Worm (Caenorhabditis elegans): ENCODE measurements around the gene pho-13.
A peak's percentile ranks its signal among the peaks of the same experiment; 100 is the strongest.

pho-13 gene

ce11 chrII:8789828-8790558 lies 16.8 kb downstream of the pho-13 start, which contains the start of gene F07H5.13 (continued):
- no peak for TF ChIP-seq zag-1 (tag; optimal IDR thresholded peaks at IDR 0.05)
- TF ChIP-seq skn-1 (tag; optimal IDR thresholded peaks at IDR 0.05) = no peak
- no peak for TF ChIP-seq nhr-77 (tag; optimal IDR thresholded peaks at IDR 0.05)
- TF ChIP-seq nhr-12 (tag; optimal IDR thresholded peaks at IDR 0.05) = peak; percentile 4
- no peak for TF ChIP-seq snpc-4 (tag; optimal IDR thresholded peaks at IDR 0.05)
- TF ChIP-seq alr-1 (tag; optimal IDR thresholded peaks at IDR 0.05) = no peak
- no peak for TF ChIP-seq mdl-1 (tag; optimal IDR thresholded peaks at IDR 0.05)
- TF ChIP-seq nhr-23 (tag; optimal IDR thresholded peaks at IDR 0.05) = no peak
- TF ChIP-seq nhr-10 (tag; optimal IDR thresholded peaks at IDR 0.05) = no peak
- TF ChIP-seq aly-2 (tag; optimal IDR thresholded peaks at IDR 0.05) = no peak
- TF ChIP-seq unc-62 (GFP tag; optimal IDR thresholded peaks at IDR 0.05) = no peak
- peak; percentile 14 for TF ChIP-seq unc-55 (GFP tag; optimal IDR thresholded peaks at IDR 0.05)
- peak; percentile 22 for TF ChIP-seq nhr-129 (tag; optimal IDR thresholded peaks at IDR 0.05)
- peak; percentile 40 for TF ChIP-seq C34F6.9 (tag; optimal IDR thresholded peaks at IDR 0.05)
- no peak for TF ChIP-seq ama-1 (optimal IDR thresholded peaks at IDR 0.05)
- TF ChIP-seq lin-11 (tag; optimal IDR thresholded peaks at IDR 0.05) = no peak
- TF ChIP-seq lin-13 (GFP tag; optimal IDR thresholded peaks at IDR 0.05) = peak; percentile 54
- TF ChIP-seq lin-39 (tag; optimal IDR thresholded peaks at IDR 0.05) = no peak
- TF ChIP-seq mbf-1 (tag; optimal IDR thresholded peaks at IDR 0.05) = no peak
- no peak for TF ChIP-seq sem-4 (tag; optimal IDR thresholded peaks at IDR 0.05)

ce11 chrII:8788752-8789151 lies 18.1 kb downstream of the pho-13 start:
- TF ChIP-seq zag-1 (tag; optimal IDR thresholded peaks at IDR 0.05) = no peak
- TF ChIP-seq nhr-23 (tag; optimal IDR thresholded peaks at IDR 0.05) = no peak
- no peak for TF ChIP-seq lin-11 (tag; optimal IDR thresholded peaks at IDR 0.05)
- TF ChIP-seq nhr-25 (tag; optimal IDR thresholded peaks at IDR 0.05) = no peak

- TF ChIP-seq lin-39 (tag; optimal IDR thresholded peaks at IDR 0.05) = no peak
- peak; percentile 92 for TF ChIP-seq gmeb-1 (tag; optimal IDR thresholded peaks at IDR 0.05)
- TF ChIP-seq nhr-77 (tag; optimal IDR thresholded peaks at IDR 0.05) = peak; percentile 72
- TF ChIP-seq skn-1 (tag; optimal IDR thresholded peaks at IDR 0.05) = peak; percentile 90
- no peak for TF ChIP-seq dmd-4 (tag; optimal IDR thresholded peaks at IDR 0.05)
- TF ChIP-seq nhr-237 (tag; optimal IDR thresholded peaks at IDR 0.05) = no peak
- TF ChIP-seq sma-3 (GFP tag; optimal IDR thresholded peaks at IDR 0.05) = peak; percentile 97
- TF ChIP-seq nhr-21 (tag; optimal IDR thresholded peaks at IDR 0.05) = peak; percentile 97
- peak; percentile 82 for TF ChIP-seq egl-27 (tag; optimal IDR thresholded peaks at IDR 0.05)
- TF ChIP-seq nhr-23 (tag; optimal IDR thresholded peaks at IDR 0.05) = no peak
- TF ChIP-seq zag-1 (tag; optimal IDR thresholded peaks at IDR 0.05) = peak; percentile 76
- TF ChIP-seq ama-1 (optimal IDR thresholded peaks at IDR 0.05) = peak; percentile 93
- TF ChIP-seq unc-55 (GFP tag; optimal IDR thresholded peaks at IDR 0.05) = peak; percentile 93
- TF ChIP-seq F13H6.1 (tag; optimal IDR thresholded peaks at IDR 0.05) = peak; percentile 93
- no peak for TF ChIP-seq R02D3.7 (tag; optimal IDR thresholded peaks at IDR 0.05)
- TF ChIP-seq nhr-11 (tag; optimal IDR thresholded peaks at IDR 0.05) = no peak
- peak; percentile 75 to 96 for TF ChIP-seq lsy-2 (tag; optimal IDR thresholded peaks at IDR 0.05)
- peak; percentile 66 for TF ChIP-seq ceh-82 (tag; optimal IDR thresholded peaks at IDR 0.05)
- peak; percentile 80 for TF ChIP-seq Y55F3AM.14 (GFP tag; optimal IDR thresholded peaks at IDR 0.05)
- TF ChIP-seq mdl-1 (tag; optimal IDR thresholded peaks at IDR 0.05) = peak; percentile 32 to 75
- peak; percentile 92 for TF ChIP-seq mab-5 (tag; optimal IDR thresholded peaks at IDR 0.05)
- TF ChIP-seq ceh-16 (tag; optimal IDR thresholded peaks at IDR 0.05) = peak; percentile 47
- TF ChIP-seq nhr-12 (tag; optimal IDR thresholded peaks at IDR 0.05) = no peak
- peak; percentile 95 for TF ChIP-seq ztf-4 (tag; optimal IDR thresholded peaks at IDR 0.05)
- TF ChIP-seq ztf-11 (tag; optimal IDR thresholded peaks at IDR 0.05) = no peak
- TF ChIP-seq crh-2 (tag; optimal IDR thresholded peaks at IDR 0.05) = peak; percentile 98
- TF ChIP-seq lin-13 (GFP tag; optimal IDR thresholded peaks at IDR 0.05) = peak; percentile 89
- TF ChIP-seq nhr-25 (tag; optimal IDR thresholded peaks at IDR 0.05) = peak; percentile 97
- TF ChIP-seq alr-1 (tag; optimal IDR thresholded peaks at IDR 0.05) = no peak
- TF ChIP-seq nhr-10 (tag; optimal IDR thresholded peaks at IDR 0.05) = peak; percentile 72
- peak; percentile 95 for TF ChIP-seq sma-9 (GFP tag; optimal IDR thresholded peaks at IDR 0.05)
- no peak for TF ChIP-seq sma-9 (tag; optimal IDR thresholded peaks at IDR 0.05)
- peak; percentile 28 for TF ChIP-seq ZK546.5 (tag; optimal IDR thresholded peaks at IDR 0.05)
- TF ChIP-seq C34F6.9 (tag; optimal IDR thresholded peaks at IDR 0.05) = peak; percentile 100
- 0 out of 2 replicates have a peak, but pooled peaks have one; percentile 46 for TF ChIP-seq ztf-1 (GFP tag; conservative IDR thresholded peaks at IDR 0.05)
- peak; percentile 96 for TF ChIP-seq fos-1 (tag; optimal IDR thresholded peaks at IDR 0.05)
- TF ChIP-seq peb-1 (tag; optimal IDR thresholded peaks at IDR 0.05) = no peak
- no peak for TF ChIP-seq elt-3 (tag; optimal IDR thresholded peaks at IDR 0.05)
- peak; percentile 69 for TF ChIP-seq snpc-4 (tag; optimal IDR thresholded peaks at IDR 0.05)
- TF ChIP-seq nhr-6 (tag; optimal IDR thresholded peaks at IDR 0.05) = peak; percentile 90
- peak; percentile 69 for TF ChIP-seq unc-62 (GFP tag; optimal IDR thresholded peaks at IDR 0.05)
- no peak for TF ChIP-seq unc-39 (tag; optimal IDR thresholded peaks at IDR 0.05)
- TF ChIP-seq nhr-129 (tag; optimal IDR thresholded peaks at IDR 0.05) = peak; percentile 99
- TF ChIP-seq mbf-1 (tag; optimal IDR thresholded peaks at IDR 0.05) = no peak
- peak; percentile 97 for TF ChIP-seq lin-11 (tag; optimal IDR thresholded peaks at IDR 0.05)
Measured at ce11 chrII:8787376-8787775, 19.4 kb downstream of the pho-13 start.

Measured in whole organism, L2 larva.